Worm (Caenorhabditis elegans): ENCODE data around the gene C48B4.7.

- TF ChIP-seq zag-1 (tag; optimal IDR thresholded peaks at IDR 0.05) (no peak), elt-1 (tag; optimal IDR thresholded peaks at IDR 0.05) (no peak), R02D3.7 (tag; optimal IDR thresholded peaks at IDR 0.05) (no peak), nhr-23 (tag; optimal IDR thresholded peaks at IDR 0.05) (no peak), nhr-11 (tag; optimal IDR thresholded peaks at IDR 0.05) (no peak)
Observed at ce11 chrIII:9558463-9558862, 768 bp downstream of the C48B4.7 start, which contains the start of gene C48B4.6.
